Worm (Caenorhabditis elegans) whole organism, dauer: ENCODE data around the gene cubn-1.

Source experiments
- unc-62 ChIP-seq: sonication (generic microtip); optimal IDR thresholded peaks from 2 replicates; lab custom pipeline; 2017; ENCODE audit warnings: missing biosample characterization, missing genetic modification reagents, missing genetic modification characterization

The cubn-1 gene

DNA sequence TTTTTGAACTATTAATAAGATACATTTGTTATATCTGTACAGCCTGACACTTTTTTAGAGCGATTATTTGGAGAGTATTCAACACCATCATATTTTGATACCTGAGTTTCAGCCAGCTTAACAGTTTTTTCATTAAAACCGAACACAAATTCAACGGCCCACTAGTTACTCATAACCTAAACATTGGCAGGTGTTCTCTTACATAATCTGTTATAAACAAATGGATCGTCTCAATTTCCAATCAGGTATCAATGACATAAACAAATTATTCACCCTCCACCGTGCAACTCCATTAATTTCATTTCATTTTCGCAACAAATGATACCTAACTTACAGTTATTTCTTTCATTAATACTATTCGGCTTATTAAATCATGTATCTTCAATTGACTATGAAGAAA, at the start of gene cubn-1:
cubn-1 (plus strand) TSS at position 301 of the 400 bp plus-strand sequence.
- TF ChIP-seq unc-62 (GFP tag; lab: Kevin White, UChicago), result no peak

DNA sequence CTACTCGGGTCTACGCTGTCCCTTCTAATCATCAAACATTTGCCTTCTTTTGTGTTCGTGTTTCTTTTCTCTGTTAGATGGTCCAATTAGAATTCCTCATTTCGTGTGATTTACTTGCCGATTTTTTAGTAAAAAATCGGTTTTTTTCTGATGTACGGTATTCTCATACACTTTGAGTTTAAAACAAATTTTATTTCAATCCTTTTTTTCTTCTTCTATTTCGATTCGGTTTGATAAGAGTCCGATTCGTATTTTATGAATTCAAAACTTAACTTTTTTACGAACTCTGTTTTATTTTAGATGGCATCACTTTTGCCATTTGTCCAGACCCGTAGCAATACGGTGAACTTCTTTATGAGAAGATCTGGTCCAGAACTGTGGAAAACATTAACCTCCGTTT, 47.9 kb upstream of the cubn-1 start, which contains the start of gene mrps-5:
mrps-5 (plus strand) TSS at position 301 of the 400 bp plus-strand sequence.
- no peak for TF ChIP-seq unc-62 (GFP tag; lab: Kevin White, UChicago)

DNA sequence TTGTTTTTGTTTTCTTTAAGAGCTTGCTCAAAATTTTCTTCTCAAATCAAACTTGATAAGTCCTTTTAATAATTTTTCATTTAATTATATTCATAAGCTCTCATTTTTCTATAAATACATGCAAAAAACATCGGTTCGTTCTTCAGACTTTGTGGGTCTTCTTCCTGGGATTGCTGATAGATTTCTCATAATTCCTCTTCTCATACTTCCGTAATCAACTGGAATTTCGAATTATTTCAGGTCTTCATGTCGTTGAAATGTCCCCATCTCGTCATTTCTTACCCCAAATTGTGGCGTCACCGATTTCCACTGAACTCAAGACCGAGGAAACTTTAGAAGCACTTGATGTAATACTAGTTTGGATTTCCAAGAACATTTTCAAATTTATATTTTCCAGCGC, 46.2 kb upstream of the cubn-1 start:
- TF ChIP-seq unc-62 (GFP tag; lab: Kevin White, UChicago), result no peak

DNA sequence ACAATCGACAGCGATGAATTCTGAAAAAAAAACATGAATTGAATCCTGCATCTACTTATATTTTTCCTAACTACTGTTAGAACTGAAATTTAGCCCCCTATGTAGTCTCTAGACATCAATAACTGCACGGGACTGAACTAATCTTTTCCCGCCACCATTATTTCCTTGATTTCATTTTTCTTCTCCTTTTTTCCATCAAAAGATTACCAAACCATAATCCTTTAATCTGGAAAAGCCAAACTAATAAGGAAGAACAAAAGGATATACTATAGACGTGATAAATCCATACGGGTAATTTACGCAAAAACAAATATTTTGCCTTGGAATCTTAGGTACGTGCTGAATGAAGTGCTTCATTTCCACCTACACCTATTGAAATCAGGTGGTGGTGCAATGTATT, 43.8 kb upstream of the cubn-1 start:
- no peak for TF ChIP-seq unc-62 (GFP tag; lab: Kevin White, UChicago)

DNA sequence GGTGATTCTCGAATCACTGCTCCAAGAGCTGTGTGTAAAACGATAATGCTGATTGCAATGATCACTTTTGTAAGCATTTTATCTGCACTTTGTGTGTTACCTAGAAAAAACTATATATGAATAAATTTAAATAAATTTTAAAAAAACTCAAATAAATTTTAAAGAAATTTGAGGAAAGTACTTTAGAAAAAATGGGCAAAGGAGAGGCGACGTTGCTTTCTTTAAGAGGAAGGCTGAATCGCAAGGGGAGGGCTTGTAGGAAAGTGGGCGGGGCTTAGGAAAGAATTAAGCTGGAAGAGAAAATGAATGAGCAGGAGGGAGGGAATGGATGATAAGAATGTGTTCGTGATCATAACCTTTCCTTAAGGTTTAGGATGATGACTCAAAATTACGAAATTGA, 43.3 kb upstream of the cubn-1 start, which contains the start of gene E02A10.4:
E02A10.4 (minus strand) TSS at position 101 of the 400 bp plus-strand sequence.
- TF ChIP-seq unc-62 (GFP tag; lab: Kevin White, UChicago), result no peak

DNA sequence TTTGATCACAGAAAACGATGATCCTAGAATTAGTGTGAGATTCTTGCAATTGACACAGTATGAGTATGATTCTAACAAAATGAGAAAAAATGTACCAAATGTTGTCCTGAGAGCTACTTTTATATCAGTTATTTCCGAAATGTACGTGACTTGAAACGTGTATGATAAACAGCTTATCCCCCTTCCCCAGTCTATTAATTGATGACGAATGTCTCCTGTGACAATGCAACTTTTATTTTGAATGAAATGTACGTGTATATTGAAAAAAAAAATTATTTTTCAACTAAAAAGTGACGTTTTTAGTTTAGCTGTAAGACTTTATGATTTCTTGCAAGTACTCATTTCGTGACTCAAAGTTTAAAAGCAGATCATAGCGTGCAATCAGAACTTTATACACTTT, 40.9 kb upstream of the cubn-1 start:
- TF ChIP-seq unc-62 (GFP tag; lab: Kevin White, UChicago), result no peak

DNA sequence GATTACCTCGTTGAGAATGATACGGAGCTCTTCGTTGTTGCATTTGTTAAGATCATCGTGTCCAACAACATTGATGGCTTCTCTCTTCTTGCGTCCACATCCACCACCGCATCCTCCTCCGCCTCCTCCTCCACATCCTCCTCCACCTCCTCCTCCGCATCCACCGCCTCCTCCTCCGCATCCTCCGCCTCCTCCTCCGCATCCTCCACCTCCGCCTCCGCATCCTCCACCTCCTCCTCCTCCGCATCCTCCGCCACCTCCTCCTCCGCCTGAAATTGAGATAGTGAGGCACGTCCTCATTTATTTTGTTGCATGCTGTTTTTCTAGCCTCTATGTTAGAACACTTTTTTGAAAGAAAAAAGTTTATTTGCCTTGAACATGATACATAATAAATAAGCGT, 35.3 kb upstream of the cubn-1 start:
- no peak for TF ChIP-seq unc-62 (GFP tag; lab: Kevin White, UChicago)

DNA sequence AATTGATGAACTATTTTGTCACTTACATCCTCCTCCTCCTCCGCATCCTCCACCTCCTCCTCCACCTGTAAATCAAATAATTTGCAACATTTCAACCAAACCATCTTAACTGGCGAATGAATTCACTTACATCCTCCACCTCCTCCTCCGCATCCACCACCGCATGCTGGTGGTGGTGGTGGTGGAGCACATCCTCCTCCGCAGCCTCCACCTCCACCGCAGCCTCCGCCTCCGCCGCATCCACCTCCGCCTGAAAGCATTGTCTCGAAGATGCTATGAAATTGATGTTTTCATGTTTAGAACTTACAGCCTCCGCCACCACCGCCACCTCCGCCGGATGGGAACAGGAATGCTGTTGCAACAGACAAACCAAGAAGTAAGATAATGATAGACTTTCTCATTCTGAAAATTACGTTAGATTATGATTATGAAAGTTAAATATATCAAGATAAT, 34.6 kb upstream of the cubn-1 start, which contains the start of gene grl-23:
grl-23 (minus strand) TSS at position 403 of the 453 bp plus-strand sequence.
- no peak for TF ChIP-seq unc-62 (GFP tag; lab: Kevin White, UChicago)

DNA sequence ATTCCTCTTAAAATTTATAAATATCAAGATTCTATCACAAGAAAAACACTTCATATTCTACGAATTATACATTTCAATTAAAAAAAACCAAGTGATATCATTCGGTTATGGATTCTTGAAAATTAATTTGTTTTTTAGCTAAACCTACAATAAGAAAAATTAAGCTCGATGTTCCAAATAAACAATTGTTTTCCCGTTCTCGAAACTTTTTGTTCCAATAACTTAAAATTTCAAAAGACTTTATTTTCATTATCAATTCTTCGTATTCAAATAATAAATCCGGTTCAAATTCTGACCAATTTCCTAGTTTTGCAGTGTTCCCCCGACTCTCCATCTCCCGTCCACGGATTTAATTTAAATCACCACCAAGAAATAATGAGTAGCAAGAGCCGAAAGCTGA, 31.8 kb upstream of the cubn-1 start, which contains the start of gene E02A10.3:
E02A10.3 (plus strand) TSS at position 301 of the 400 bp plus-strand sequence.
- TF ChIP-seq unc-62 (GFP tag; lab: Kevin White, UChicago), result no peak

DNA sequence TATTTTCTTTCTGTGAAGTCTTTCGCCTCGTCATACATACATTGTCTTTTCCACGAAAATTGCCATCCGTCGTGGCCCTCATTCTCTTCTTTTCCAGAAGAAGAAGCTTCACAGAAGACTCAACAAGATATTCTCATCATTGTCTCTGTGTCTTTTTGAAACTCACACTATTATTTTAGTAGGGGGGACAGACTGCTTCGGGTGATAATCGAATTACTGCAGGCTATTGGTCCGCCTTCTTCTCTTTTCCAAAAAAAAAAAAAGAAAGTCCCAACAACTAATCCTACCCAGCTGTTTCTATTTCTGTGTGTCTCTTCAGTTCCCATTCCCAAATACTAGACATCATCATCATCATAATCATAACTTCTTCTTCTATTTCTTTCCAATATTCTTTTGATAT, 27.7 kb upstream of the cubn-1 start:
- TF ChIP-seq unc-62 (GFP tag; lab: Kevin White, UChicago), result no peak

DNA sequence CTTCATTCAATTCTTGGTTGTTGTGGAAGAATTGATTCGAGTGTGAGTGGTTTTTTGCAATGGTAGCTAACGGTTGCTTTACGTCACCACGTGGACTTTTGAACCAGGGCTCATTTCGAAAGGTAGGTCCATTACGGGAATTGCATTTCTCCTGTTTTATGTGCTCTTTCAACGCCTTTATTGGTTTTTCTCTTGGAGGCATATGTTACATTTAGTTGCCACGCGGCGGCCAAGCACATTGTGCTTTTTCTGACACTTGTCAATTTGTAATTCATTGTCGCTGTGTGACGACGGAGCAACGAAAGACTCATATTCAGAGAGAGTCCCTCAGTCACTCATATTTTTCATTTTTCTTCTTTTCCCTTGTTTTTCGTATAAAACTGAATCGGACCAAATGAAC, 26.4 kb upstream of the cubn-1 start:
- TF ChIP-seq unc-62 (GFP tag; lab: Kevin White, UChicago), result no peak

DNA sequence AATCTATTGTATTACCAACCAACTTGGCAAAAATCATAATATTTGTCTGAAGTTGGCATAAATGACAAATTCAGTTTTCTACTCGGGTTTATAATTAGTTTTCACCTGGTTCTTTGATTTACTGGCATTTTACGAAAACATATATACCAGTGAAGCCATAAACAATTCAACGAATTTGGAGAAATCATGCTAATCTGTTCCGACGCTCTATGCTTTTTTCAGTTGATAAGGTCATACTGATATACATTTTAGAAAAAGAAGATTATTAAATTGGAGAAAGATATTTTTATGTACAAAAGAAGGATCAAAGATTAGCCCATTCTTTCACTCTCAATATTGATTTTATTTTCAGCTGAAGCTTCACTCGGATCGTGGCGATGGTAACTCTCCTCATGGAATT, 24.3 kb upstream of the cubn-1 start:
- no peak for TF ChIP-seq unc-62 (GFP tag; lab: Kevin White, UChicago)

DNA sequence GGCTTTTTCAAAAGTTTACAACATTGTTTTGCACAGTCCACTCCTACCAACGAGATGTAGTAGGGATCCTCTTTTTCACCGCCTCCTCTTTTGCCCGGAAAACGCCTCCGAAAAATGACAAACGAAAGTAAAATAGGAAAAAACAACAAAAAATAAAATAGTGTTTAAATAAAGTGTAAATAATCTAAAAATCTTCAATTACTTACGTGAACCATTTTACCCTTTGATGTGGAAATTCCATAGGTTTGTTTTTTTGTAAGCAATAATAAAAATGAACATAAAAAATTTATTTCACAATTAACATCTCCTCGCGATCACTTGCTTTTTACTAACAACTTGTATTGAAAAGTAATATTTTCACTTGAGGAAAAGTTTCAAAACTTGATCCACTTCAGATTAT, 23.1 kb upstream of the cubn-1 start, which contains the start of gene C14C10.1:
C14C10.1 (plus strand) TSS at position 301 of the 400 bp plus-strand sequence.
- TF ChIP-seq unc-62 (GFP tag; lab: Kevin White, UChicago), result no peak

DNA sequence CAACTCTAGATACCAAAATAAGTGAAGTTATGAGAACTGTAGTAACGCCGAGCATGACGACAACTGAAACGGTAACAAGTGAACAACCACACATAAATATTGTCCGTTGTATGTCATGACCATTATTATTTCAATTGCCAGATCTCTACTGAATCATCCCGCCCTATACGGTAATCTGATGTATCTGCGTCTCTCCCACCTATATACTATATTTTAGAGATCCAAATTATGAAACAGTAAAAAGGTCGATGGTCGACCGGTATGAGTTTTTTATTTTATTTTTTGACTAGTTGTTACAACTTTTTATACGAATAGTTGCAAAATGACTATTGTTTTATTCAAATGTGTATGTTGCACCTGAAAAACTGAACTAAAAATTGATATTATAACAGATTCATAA, 20.5 kb upstream of the cubn-1 start, which contains the start of gene ttr-43:
ttr-43 (minus strand) TSS at position 101 of the 400 bp plus-strand sequence.
- no peak for TF ChIP-seq unc-62 (GFP tag; lab: Kevin White, UChicago)

DNA sequence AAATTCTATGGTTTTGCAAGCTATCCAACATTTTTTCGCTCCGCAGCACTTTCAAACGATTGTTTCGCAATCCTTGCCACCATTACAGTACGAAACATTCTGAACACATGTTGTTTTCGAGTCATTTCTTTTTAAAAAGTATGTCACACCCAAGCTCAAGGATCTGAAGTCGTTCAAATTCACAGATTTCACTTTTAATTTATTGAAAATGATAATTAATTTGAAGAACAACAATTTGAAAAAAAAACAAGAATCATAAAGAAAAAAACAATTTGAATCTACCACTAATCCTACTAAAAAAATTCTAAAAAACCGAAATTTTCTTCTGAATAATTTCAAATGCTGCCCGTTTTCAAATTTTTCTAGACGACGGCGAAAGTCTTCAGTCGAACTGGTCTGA, 18.8 kb upstream of the cubn-1 start, which contains the start of gene C14C10.2:
C14C10.2 (minus strand) TSS at position 101 of the 400 bp plus-strand sequence.
- no peak for TF ChIP-seq unc-62 (GFP tag; lab: Kevin White, UChicago)

DNA sequence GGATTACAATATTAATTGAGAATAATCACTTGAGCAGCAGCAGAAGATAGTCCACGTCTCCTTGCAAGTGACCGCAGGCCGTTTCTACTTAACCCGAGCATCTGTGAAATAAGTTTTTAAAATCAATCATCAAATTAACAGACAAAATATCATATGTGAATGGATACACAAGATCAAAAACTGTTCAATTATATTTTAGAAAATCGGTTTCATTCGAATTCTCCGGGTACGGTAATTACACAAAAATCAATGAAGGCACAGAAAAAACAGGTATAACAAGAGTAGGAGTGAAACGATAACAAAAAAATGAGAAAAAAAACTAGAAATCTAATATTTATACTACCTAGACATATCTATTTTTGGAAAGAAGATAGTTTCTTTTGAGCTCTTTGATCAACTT, 14.9 kb upstream of the cubn-1 start, which contains the start of gene mma-1:
mma-1 (minus strand) TSS at position 101 of the 400 bp plus-strand sequence.
- no peak for TF ChIP-seq unc-62 (GFP tag; lab: Kevin White, UChicago)

DNA sequence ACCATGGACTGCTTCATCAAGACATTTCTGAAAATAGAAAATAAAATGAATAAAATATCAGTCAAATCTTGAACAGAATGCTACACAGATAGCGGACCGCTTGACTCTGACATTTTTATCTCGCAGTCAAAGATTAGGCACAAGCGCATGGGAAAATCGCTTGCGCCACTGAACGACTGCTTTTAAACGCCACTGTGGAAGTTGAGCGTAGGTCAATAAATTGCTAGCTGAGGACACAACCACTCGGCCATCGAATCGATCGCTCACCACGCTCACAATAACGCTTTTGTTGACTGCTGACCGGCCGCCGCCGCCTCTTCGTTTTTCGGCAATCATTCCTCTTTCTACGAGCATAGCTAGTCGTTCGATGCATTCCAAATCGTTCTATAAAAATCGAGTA, 14.3 kb upstream of the cubn-1 start:
- no peak for TF ChIP-seq unc-62 (GFP tag; lab: Kevin White, UChicago)
